Fruit fly (Drosophila melanogaster): ENCODE measurements around the gene Pbp95.

DNA sequence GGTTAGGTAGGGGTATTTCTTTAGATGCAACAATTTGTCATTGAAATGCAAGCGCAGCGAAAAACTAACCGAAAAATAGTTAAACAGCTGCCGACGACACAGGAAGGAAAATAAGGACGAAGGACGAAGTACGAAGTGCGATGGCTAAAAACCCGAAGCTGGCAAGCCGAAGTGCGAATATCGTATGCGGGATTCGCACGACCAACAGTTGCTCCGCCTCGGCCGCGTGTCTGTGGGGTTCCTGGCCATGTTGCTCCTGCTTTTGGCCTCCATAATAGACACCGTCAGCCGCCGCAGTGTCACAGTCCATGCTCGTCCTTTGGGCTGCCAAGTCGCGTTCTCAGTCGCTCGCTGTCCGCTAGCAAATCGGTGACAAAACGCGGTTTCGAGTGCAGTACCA, 45.4 kb downstream of the Pbp95 start, which contains the start of gene mAChR-B:
- TF ChIP-seq CG4496 (GFP tag; IDR thresholded peaks at IDR 0.05) (no peak), D1 (tag; optimal IDR thresholded peaks at IDR 0.05) (no peak), Pif1B (GFP tag; optimal IDR thresholded peaks at IDR 0.05) (no peak), rn (GFP tag; IDR thresholded peaks at IDR 0.05) (no peak), EcR (GFP tag; optimal IDR thresholded peaks at IDR 0.05) (no peak), CG15710 (tag; optimal IDR thresholded peaks at IDR 0.05) (no peak), Ets98B (GFP tag; IDR thresholded peaks at IDR 0.05) (no peak), fd96Ca (GFP tag; IDR thresholded peaks at IDR 0.05) (no peak), CG13204 (GFP tag; optimal IDR thresholded peaks at IDR 0.05) (no peak), Snoo (tag; optimal IDR thresholded peaks at IDR 0.05) (no peak), CG12605 (GFP tag; IDR thresholded peaks at IDR 0.05) (no peak), CG32121 (GFP tag; IDR thresholded peaks at IDR 0.05) (no peak), Pif1A (GFP tag; optimal IDR thresholded peaks at IDR 0.05) (no peak), CG8301 (tag; optimal IDR thresholded peaks at IDR 0.05) (no peak)

Measured in whole organism, pupa.